Worm (Caenorhabditis elegans): ENCODE measurements around the gene Y69A2AR.1.
"Not testable (repeated sequence)": the region's sequence is repeated elsewhere in the genome, so short reads cannot be mapped to it uniquely, and the experiment has no call there.

The Y69A2AR.1 gene

ce11 chrIV:2666127-2666526 is 723 bp upstream of the Y69A2AR.1 start:
- no peak for TF ChIP-seq daf-8 (GFP tag; IDR thresholded peaks at IDR 0.05)
- no peak for TF ChIP-seq gei-8 (GFP tag; optimal IDR thresholded peaks at IDR 0.05)
- no peak for TF ChIP-seq Y48G9A.11 (GFP tag; IDR thresholded peaks at IDR 0.05)
- TF ChIP-seq mes-2 (tag; optimal IDR thresholded peaks at IDR 0.05; ENCODE audit: poor library complexity, severe bottlenecking), result peak; percentile 34
- TF ChIP-seq daf-19 (GFP tag; conservative IDR thresholded peaks at IDR 0.05), result no peak
- no peak for TF ChIP-seq nhr-102 (tag; optimal IDR thresholded peaks at IDR 0.05)
- no peak for TF ChIP-seq skn-1 (tag; optimal IDR thresholded peaks at IDR 0.05)
- no peak for TF ChIP-seq unc-62 (GFP tag; optimal IDR thresholded peaks at IDR 0.05 in 1 of 2)
- no peak for TF ChIP-seq unc-62 (tag; optimal IDR thresholded peaks at IDR 0.05)
- no peak for TF ChIP-seq mep-1 (tag; optimal IDR thresholded peaks at IDR 0.05)
- no peak for TF ChIP-seq rbr-2 (tag; optimal IDR thresholded peaks at IDR 0.05)
- TF ChIP-seq spr-1 (tag; optimal IDR thresholded peaks at IDR 0.05), result no peak
- TF ChIP-seq nhr-111 (GFP tag; optimal IDR thresholded peaks at IDR 0.05), result no peak
- no peak for TF ChIP-seq ama-1 (optimal IDR thresholded peaks at IDR 0.05)
- TF ChIP-seq nhr-42 (GFP tag; IDR thresholded peaks at IDR 0.05), result no peak
- no peak for TF ChIP-seq saeg-2 (GFP tag; IDR thresholded peaks at IDR 0.05)
- peak; percentile 88 for TF ChIP-seq lin-38 (GFP tag; IDR thresholded peaks at IDR 0.05)
- TF ChIP-seq lir-3 (tag; optimal IDR thresholded peaks at IDR 0.05), result no peak
- peak in 1 of 2 experiments; percentile 28 for TF ChIP-seq lsy-2 (tag; optimal IDR thresholded peaks at IDR 0.05)

- TF ChIP-seq Y48G9A.11 (GFP tag; IDR thresholded peaks at IDR 0.05), result peak; percentile 98
These were observed 1.3 kb downstream of the Y69A2AR.1 start for ce11 chrIV:2668152-2668551.

ce11 chrIV:2670664-2671063 is 3.8 kb downstream of the Y69A2AR.1 start:
- TF ChIP-seq aly-2 (tag; optimal IDR thresholded peaks at IDR 0.05) (no peak), mes-2 (tag; optimal IDR thresholded peaks at IDR 0.05; ENCODE audit: poor library complexity, severe bottlenecking) (peak; percentile 50), Y48G9A.11 (GFP tag; IDR thresholded peaks at IDR 0.05) (peak; percentile 97), T20F7.1 (GFP tag; optimal IDR thresholded peaks at IDR 0.05) (peak; percentile 90), spr-1 (tag; optimal IDR thresholded peaks at IDR 0.05) (no peak), lin-38 (GFP tag; IDR thresholded peaks at IDR 0.05) (peak; percentile 21), Y5F2A.4 (GFP tag; optimal IDR thresholded peaks at IDR 0.05) (no peak), ztf-11 (tag; optimal IDR thresholded peaks at IDR 0.05) (no peak), ctbp-1 (GFP tag; IDR thresholded peaks at IDR 0.05) (no peak), dpl-1 (GFP tag; optimal IDR thresholded peaks at IDR 0.05) (peak; percentile 80), lsy-2 (tag; optimal IDR thresholded peaks at IDR 0.05) (peak in 1 of 2 experiments; percentile 34)

ce11 chrIV:2671361-2671760 is 4.5 kb downstream of the Y69A2AR.1 start:
- TF ChIP-seq Y48G9A.11 (GFP tag; IDR thresholded peaks at IDR 0.05) (peak; percentile 93), lin-38 (GFP tag; IDR thresholded peaks at IDR 0.05) (peak; percentile 44)

ce11 chrIV:2674915-2675314 is 8.1 kb downstream of the Y69A2AR.1 start, which contains the start of gene gpx-4:
Gene gpx-4, minus strand, starts transcription at chrIV:2675015.
- TF ChIP-seq daf-8 (GFP tag; IDR thresholded peaks at IDR 0.05); php-3 (GFP tag; IDR thresholded peaks at IDR 0.05); unc-130 (GFP tag; optimal IDR thresholded peaks at IDR 0.05): not testable (repeated sequence)

ce11 chrIV:2676281-2676680 is 9.4 kb downstream of the Y69A2AR.1 start, which contains the start of gene Y94H6A.3:
Gene Y94H6A.3, plus strand, starts transcription at chrIV:2676512.
- TF ChIP-seq tag-97 (GFP tag; IDR thresholded peaks at IDR 0.05) (no peak), skn-1 (tag; optimal IDR thresholded peaks at IDR 0.05) (no peak), T20F7.1 (GFP tag; optimal IDR thresholded peaks at IDR 0.05) (peak; percentile 84), nhr-28 (tag; optimal IDR thresholded peaks at IDR 0.05) (peak; percentile 54), ceh-62 (tag; optimal IDR thresholded peaks at IDR 0.05) (no peak), mxl-3 (GFP tag; optimal IDR thresholded peaks at IDR 0.05) (no peak), duxl-1 (tag; optimal IDR thresholded peaks at IDR 0.05; ENCODE audit: poor library complexity) (peak; percentile 65), F49E8.2 (tag; optimal IDR thresholded peaks at IDR 0.05; ENCODE audit: borderline replicate concordance) (peak; percentile 44), spr-3 (GFP tag; optimal IDR thresholded peaks at IDR 0.05) (peak; percentile 50), mdt-29 (GFP tag; IDR thresholded peaks at IDR 0.05) (no peak), lsy-2 (tag; optimal IDR thresholded peaks at IDR 0.05) (peak; percentile 31 to 94), ces-1 (GFP tag; optimal IDR thresholded peaks at IDR 0.05) (no peak), F26F4.8 (GFP tag; conservative IDR thresholded peaks at IDR 0.05) (no peak), daf-16 (GFP tag; optimal IDR thresholded peaks at IDR 0.05) (peak in 1 of 2 experiments; percentile 32), daf-16 (tag; optimal IDR thresholded peaks at IDR 0.05) (peak; percentile 34), pqm-1 (tag; optimal IDR thresholded peaks at IDR 0.05) (no peak), nhr-102 (tag; optimal IDR thresholded peaks at IDR 0.05) (peak; percentile 68), daf-8 (GFP tag; IDR thresholded peaks at IDR 0.05) (no peak), R02D3.7 (tag; optimal IDR thresholded peaks at IDR 0.05) (no peak), mep-1 (tag; optimal IDR thresholded peaks at IDR 0.05) (peak; percentile 74), mxl-2 (GFP tag; conservative IDR thresholded peaks at IDR 0.05) (no peak)

All from whole organism, L4 larva.